Fruit fly (Drosophila melanogaster): ENCODE measurements around the gene MBD-R2.
A peak's percentile ranks its signal among the peaks of the same experiment; 100 is the strongest.

Gene MBD-R2

dm6 chr3R:12365887-12366286 lies 9.8 kb upstream of the MBD-R2 start:
- TF ChIP-seq CG33017 (tag; optimal IDR thresholded peaks at IDR 0.05) (no peak), pad (GFP tag; optimal IDR thresholded peaks at IDR 0.05) (no peak), CG11617 (GFP tag; optimal IDR thresholded peaks at IDR 0.05) (no peak), kay (GFP tag; ENCODE audit: borderline replicate concordance) (peak; percentile 8), Clk (GFP tag; optimal IDR thresholded peaks at IDR 0.05) (no peak), Crg-1 (GFP tag; optimal IDR thresholded peaks at IDR 0.05) (no peak), CG14711 (tag; optimal IDR thresholded peaks at IDR 0.05) (no peak), cic (GFP tag; optimal IDR thresholded peaks at IDR 0.05) (peak; percentile 26), CG7045 (GFP tag; optimal IDR thresholded peaks at IDR 0.05) (no peak)

DNA sequence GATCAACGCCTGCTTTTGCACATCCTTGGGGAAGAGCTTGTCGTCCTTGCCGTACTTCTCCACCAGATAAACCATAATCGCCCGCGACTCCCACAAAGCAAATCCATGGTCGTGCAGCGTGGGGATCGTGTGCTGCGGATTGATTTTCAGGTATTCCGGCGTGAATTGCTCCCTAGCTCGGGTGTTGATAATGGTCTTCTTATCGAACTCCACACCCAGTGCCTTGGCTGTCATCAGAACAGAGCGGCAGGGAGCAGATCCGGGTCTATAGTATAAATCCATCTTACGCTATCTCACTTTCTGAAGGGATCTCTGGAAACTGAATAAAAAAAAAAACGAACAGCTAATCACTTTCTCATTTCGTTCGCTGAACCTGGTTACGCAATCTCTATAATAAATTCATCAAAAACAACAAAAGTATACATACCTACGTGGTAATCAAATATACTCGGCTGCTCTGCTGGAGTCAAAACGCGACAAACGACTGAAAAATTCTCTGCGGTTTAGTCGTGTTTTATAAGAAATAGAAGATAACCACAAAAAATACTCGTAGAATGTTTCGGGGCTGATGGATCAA lies 9.3 kb upstream of the MBD-R2 start, which contains the start of gene GstD10:
Gene GstD10 (minus strand): TSS at position 472 of the 577 bp plus-strand sequence.
- TF ChIP-seq CG7045 (GFP tag; optimal IDR thresholded peaks at IDR 0.05) (no peak), Hr96 (GFP tag; optimal IDR thresholded peaks at IDR 0.05) (no peak), CG7101 (tag; optimal IDR thresholded peaks at IDR 0.05) (no peak), tj (GFP tag; optimal IDR thresholded peaks at IDR 0.05) (no peak), Crg-1 (GFP tag; optimal IDR thresholded peaks at IDR 0.05) (no peak), CG14711 (tag; optimal IDR thresholded peaks at IDR 0.05) (no peak), cic (GFP tag; optimal IDR thresholded peaks at IDR 0.05) (no peak), CG33017 (tag; optimal IDR thresholded peaks at IDR 0.05) (no peak)

dm6 chr3R:12364580-12364979 lies 8.5 kb upstream of the MBD-R2 start, which contains the start of gene Tim17a1:
Gene Tim17a1, minus strand, starts transcription at chr3R:12364680.
- TF ChIP-seq CG12768 (GFP tag; optimal IDR thresholded peaks at IDR 0.05) (no peak), toe (GFP tag; optimal IDR thresholded peaks at IDR 0.05) (no peak), CG7101 (tag; optimal IDR thresholded peaks at IDR 0.05) (no peak), Hr96 (GFP tag; optimal IDR thresholded peaks at IDR 0.05) (no peak), CG1620 (GFP tag; optimal IDR thresholded peaks at IDR 0.05) (no peak), Mnt (GFP tag; optimal IDR thresholded peaks at IDR 0.05) (no peak), bab1 (GFP tag; optimal IDR thresholded peaks at IDR 0.05) (no peak), ovo (GFP tag; optimal IDR thresholded peaks at IDR 0.05) (no peak), CG5204 (GFP tag; optimal IDR thresholded peaks at IDR 0.05) (no peak), cnc (optimal IDR thresholded peaks at IDR 0.05) (no peak), cic (GFP tag; optimal IDR thresholded peaks at IDR 0.05) (no peak), pad (GFP tag; optimal IDR thresholded peaks at IDR 0.05) (no peak), CG7045 (GFP tag; optimal IDR thresholded peaks at IDR 0.05) (no peak), tj (GFP tag; optimal IDR thresholded peaks at IDR 0.05) (no peak), CG11617 (GFP tag; optimal IDR thresholded peaks at IDR 0.05) (no peak), kay (GFP tag; ENCODE audit: borderline replicate concordance) (no peak)

DNA sequence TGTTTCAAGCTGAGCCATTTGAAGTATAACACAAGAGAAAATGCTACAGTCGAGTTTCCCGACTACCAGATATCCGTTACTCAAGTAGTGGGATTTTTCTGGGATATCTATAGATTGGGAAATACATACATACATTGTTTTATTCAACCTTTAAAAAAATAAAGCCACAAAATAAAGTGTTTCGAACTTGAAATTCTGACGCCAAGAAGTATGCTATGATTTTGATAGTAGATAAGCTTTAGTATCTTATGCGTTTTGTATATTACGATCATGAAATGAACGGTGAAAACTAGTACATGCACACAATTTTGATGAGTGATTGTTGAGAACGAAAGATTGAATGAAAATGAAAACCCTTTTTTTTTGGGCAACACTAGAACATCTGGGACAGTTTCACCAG lies 7.5 kb upstream of the MBD-R2 start:
- no peak for TF ChIP-seq CG11617 (GFP tag; optimal IDR thresholded peaks at IDR 0.05)
- peak; percentile 16 for TF ChIP-seq bab1 (GFP tag; optimal IDR thresholded peaks at IDR 0.05)

- TF ChIP-seq CG14711 (tag; optimal IDR thresholded peaks at IDR 0.05) (no peak), CG33017 (tag; optimal IDR thresholded peaks at IDR 0.05) (no peak), Mnt (GFP tag; optimal IDR thresholded peaks at IDR 0.05) (no peak), kay (GFP tag; ENCODE audit: borderline replicate concordance) (no peak)
Observed at dm6 chr3R:12361962-12362497, 6.0 kb upstream of the MBD-R2 start.

DNA sequence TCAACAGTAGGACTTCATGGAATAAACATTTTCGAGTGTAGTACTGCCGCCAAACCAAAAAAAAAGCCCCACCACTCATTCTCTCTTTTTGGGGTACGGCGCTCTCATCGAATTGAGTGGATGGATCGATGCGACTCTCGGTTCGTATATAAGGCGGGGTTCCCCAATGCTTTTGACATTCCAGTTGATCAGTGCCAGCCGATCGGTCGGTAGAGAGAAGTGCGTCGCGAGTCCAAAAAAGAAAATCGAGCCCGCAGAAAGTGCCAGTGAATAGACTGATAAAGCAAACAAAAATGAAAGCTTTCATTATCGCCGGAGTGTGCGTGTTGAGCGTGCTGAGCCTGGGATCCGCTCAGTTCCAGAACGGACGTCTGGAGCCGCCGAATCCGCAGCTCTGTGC lies 3.8 kb upstream of the MBD-R2 start, which contains the start of gene CG4115:
Gene CG4115 (plus strand): TSS at position 172 of the 400 bp plus-strand sequence.
- TF ChIP-seq Hr96 (GFP tag; optimal IDR thresholded peaks at IDR 0.05) (no peak), Clk (GFP tag; optimal IDR thresholded peaks at IDR 0.05) (no peak), tj (GFP tag; optimal IDR thresholded peaks at IDR 0.05) (no peak), pad (GFP tag; optimal IDR thresholded peaks at IDR 0.05) (no peak), CG1620 (GFP tag; optimal IDR thresholded peaks at IDR 0.05) (no peak), kay (GFP tag; ENCODE audit: borderline replicate concordance) (no peak), CG7101 (tag; optimal IDR thresholded peaks at IDR 0.05) (no peak), CG5204 (GFP tag; optimal IDR thresholded peaks at IDR 0.05) (no peak), ovo (GFP tag; optimal IDR thresholded peaks at IDR 0.05) (no peak), cic (GFP tag; optimal IDR thresholded peaks at IDR 0.05) (no peak), CG11617 (GFP tag; optimal IDR thresholded peaks at IDR 0.05) (no peak), CG7045 (GFP tag; optimal IDR thresholded peaks at IDR 0.05) (no peak), CG12768 (GFP tag; optimal IDR thresholded peaks at IDR 0.05) (no peak), Crg-1 (GFP tag; optimal IDR thresholded peaks at IDR 0.05) (no peak)

- TF ChIP-seq kay (GFP tag; ENCODE audit: borderline replicate concordance) = no peak
- no peak for TF ChIP-seq ovo (GFP tag; optimal IDR thresholded peaks at IDR 0.05)
- TF ChIP-seq CG14711 (tag; optimal IDR thresholded peaks at IDR 0.05) = no peak
- TF ChIP-seq CG1620 (GFP tag; optimal IDR thresholded peaks at IDR 0.05) = no peak
- TF ChIP-seq bab1 (GFP tag; optimal IDR thresholded peaks at IDR 0.05) = no peak
- no peak for TF ChIP-seq cnc (optimal IDR thresholded peaks at IDR 0.05)
- no peak for TF ChIP-seq toe (GFP tag; optimal IDR thresholded peaks at IDR 0.05)
Observed at dm6 chr3R:12352003-12352402, 4.1 kb downstream of the MBD-R2 start, which contains the start of gene CG10041. Gene CG10041, minus strand, starts transcription at chr3R:12352103.
